Worm (Caenorhabditis elegans) whole organism, mixed stage, embryonic: ENCODE measurements around the gene set-20.

Experiments
- ceh-39 ChIP-seq: fragments of 150-350 bp; optimal IDR thresholded peaks from 2 replicates; lab custom pipeline; 2014; ENCODE audit warnings: missing biosample characterization, missing genetic modification characterization
- nhr-12 ChIP-seq: fragments of 150-350 bp; optimal IDR thresholded peaks from 2 replicates; lab custom pipeline; 2014; ENCODE audit warnings: missing biosample characterization, missing genetic modification characterization
- nhr-237 ChIP-seq: fragments of 150-350 bp; optimal IDR thresholded peaks from 2 replicates; lab custom pipeline; 2014; ENCODE audit warnings: missing biosample characterization, missing genetic modification characterization
- pha-4 ChIP-seq: fragments of 150-350 bp; optimal IDR thresholded peaks from 2 replicates; lab custom pipeline; 2018; ENCODE audit warnings: missing biosample characterization, missing genetic modification reagents, missing genetic modification characterization
- snpc-4 ChIP-seq: fragments of 150-350 bp; optimal IDR thresholded peaks from 2 replicates; lab custom pipeline; 2014; ENCODE audit warnings: missing biosample characterization, missing genetic modification characterization
- unc-120 ChIP-seq: sonication (generic microtip); optimal IDR thresholded peaks from 2 replicates; lab custom pipeline; 2017; ENCODE audit warnings: missing genetic modification characterization, missing compliant biosample characterization; ENCODE audit not compliant: poor library complexity, severe bottlenecking
- unc-62 ChIP-seq: fragments of 150-350 bp; optimal IDR thresholded peaks from 2 replicates; lab custom pipeline; 2014; ENCODE audit warnings: missing biosample characterization, missing genetic modification reagents, missing genetic modification characterization
- zip-8 ChIP-seq: fragments of 150-350 bp; optimal IDR thresholded peaks from 2 replicates; lab custom pipeline; 2014; ENCODE audit warnings: missing biosample characterization, missing genetic modification characterization
- ztf-11 ChIP-seq: fragments of 150-350 bp; optimal IDR thresholded peaks from 2 replicates; lab custom pipeline; 2014; ENCODE audit warnings: missing biosample characterization, missing genetic modification characterization

- TF ChIP-seq nhr-12 (tag; lab: Kevin White, UChicago) = no peak
- TF ChIP-seq ceh-39 (tag; lab: Kevin White, UChicago) = no peak
- no peak for TF ChIP-seq unc-120 (tag; lab: Kevin White, UChicago)
- no peak for TF ChIP-seq unc-62 (GFP tag; lab: Kevin White, UChicago)
- no peak for TF ChIP-seq pha-4
- no peak for TF ChIP-seq nhr-237 (tag; lab: Kevin White, UChicago)
- no peak for TF ChIP-seq ztf-11 (tag; lab: Kevin White, UChicago)
- no peak for TF ChIP-seq snpc-4 (tag; lab: Kevin White, UChicago)
- TF ChIP-seq zip-8 = no peak
These were observed 5.8 kb downstream of the set-20 start, which contains the start of gene set-19 for ce11 chrX:5680125-5680524.
